Fruit fly (Drosophila melanogaster) whole organism, embryonic: ENCODE data around the gene dsd.

Experiments
- Abd-B ChIP-seq: fragments of 200-800 bp; sonication (Bioruptor generic); optimal IDR thresholded peaks from 2 replicates; lab custom pipeline; 2018; ENCODE audit warnings: missing biosample characterization, mild to moderate bottlenecking, missing genetic modification characterization, moderate library complexity
- C15 ChIP-seq: fragments of 200-800 bp; sonication (Bioruptor generic); IDR thresholded peaks from 3 replicates; pipeline ENCODE4 v1.3.6; 2022; ENCODE audit warnings: missing biosample characterization, missing genetic modification characterization
- CG11695 ChIP-seq: fragments of 200-800 bp; sonication (Bioruptor generic); IDR thresholded peaks from 3 replicates; pipeline ENCODE4 v1.3.6; 2022; ENCODE audit warnings: missing biosample characterization, missing genetic modification characterization
- CG11696 ChIP-seq: fragments of 200-800 bp; sonication (Bioruptor generic); IDR thresholded peaks from 2 replicates; pipeline ENCODE4 v1.3.6; 2022; ENCODE audit warnings: missing biosample characterization, missing genetic modification characterization
- CG12071 ChIP-seq: fragments of 200-800 bp; sonication (Bioruptor generic); optimal IDR thresholded peaks from 3 replicates; lab custom pipeline; 2018; ENCODE audit warnings: missing biosample characterization, mild to moderate bottlenecking, missing genetic modification characterization
- CG13624 ChIP-seq: fragments of 200-800 bp; sonication (Bioruptor generic); optimal IDR thresholded peaks from 2 replicates; lab custom pipeline; 2016; ENCODE audit warnings: missing biosample characterization, missing genetic modification characterization
- CG16863 ChIP-seq: fragments of 200-800 bp; sonication (Bioruptor generic); optimal IDR thresholded peaks from 3 replicates; lab custom pipeline; 2016; ENCODE audit warnings: missing biosample characterization, missing genetic modification characterization
- CG18262 ChIP-seq: fragments of 200-800 bp; optimal IDR thresholded peaks from 3 replicates; lab custom pipeline; 2019; ENCODE audit warnings: missing biosample characterization, mild to moderate bottlenecking, missing genetic modification characterization, moderate library complexity
- CG2116 ChIP-seq: fragments of 200-800 bp; sonication (Bioruptor generic); optimal IDR thresholded peaks from 3 replicates; lab custom pipeline; 2018; ENCODE audit warnings: missing biosample characterization, mild to moderate bottlenecking, missing genetic modification characterization
- CG2889 ChIP-seq: fragments of 200-800 bp; sonication (Bioruptor generic); IDR thresholded peaks from 3 replicates; pipeline ENCODE4 v1.3.6; 2022; ENCODE audit warnings: missing biosample characterization, missing genetic modification characterization
- CG32532 ChIP-seq: fragments of 200-800 bp; sonication (Bioruptor generic); IDR thresholded peaks from 2 replicates; pipeline ENCODE4 v1.3.6; 2022; ENCODE audit warnings: missing biosample characterization, missing genetic modification characterization
- CG34224 ChIP-seq: fragments of 200-800 bp; sonication (Bioruptor generic); IDR thresholded peaks from 3 replicates; pipeline ENCODE4 v1.3.6; 2022; ENCODE audit warnings: missing biosample characterization, missing genetic modification characterization; ENCODE audit not compliant: partially characterized antibody
- CG3838 ChIP-seq: fragments of 200-800 bp; sonication (Bioruptor generic); optimal IDR thresholded peaks from 3 replicates; lab custom pipeline; 2016; ENCODE audit warnings: missing biosample characterization, missing genetic modification characterization
- CG3847 ChIP-seq: fragments of 200-800 bp; sonication (Bioruptor generic); IDR thresholded peaks from 2 replicates; pipeline ENCODE4 v1.3.6; 2022; ENCODE audit warnings: missing biosample characterization, missing genetic modification characterization
- CG6791 ChIP-seq: fragments of 200-800 bp; sonication (Bioruptor generic); IDR thresholded peaks from 3 replicates; pipeline ENCODE4 v1.3.6; 2022; ENCODE audit warnings: missing biosample characterization, missing genetic modification characterization; ENCODE audit not compliant: partially characterized antibody
- CG7987 ChIP-seq: fragments of 200-800 bp; sonication (Bioruptor generic); optimal IDR thresholded peaks from 2 replicates; lab custom pipeline; 2018; ENCODE audit warnings: missing biosample characterization, mild to moderate bottlenecking, missing genetic modification characterization, moderate library complexity
- CoRest ChIP-seq: fragments of 200-800 bp; sonication (Bioruptor generic); optimal IDR thresholded peaks from 3 replicates; lab custom pipeline; 2018; ENCODE audit warnings: missing biosample characterization, mild to moderate bottlenecking, missing genetic modification characterization, moderate library complexity
- CrebB ChIP-seq: fragments of 200-800 bp; sonication (Bioruptor generic); optimal IDR thresholded peaks from 3 replicates; lab custom pipeline; 2018; ENCODE audit warnings: missing biosample characterization, mild to moderate bottlenecking, missing genetic modification characterization
- Dip3 ChIP-seq: fragments of 200-800 bp; sonication (Bioruptor generic); optimal IDR thresholded peaks from 3 replicates; lab custom pipeline; 2016; ENCODE audit warnings: missing biosample characterization, missing genetic modification characterization
- Eip74EF ChIP-seq, 2 experiments: fragments of 200-800 bp in 1 of 2; fragments of >200 bp in 1 of 2; sonication (Bioruptor generic) in 1 of 2; optimal IDR thresholded peaks; 2 replicates each; lab custom pipeline; 2017 to 2019; ENCODE audit warnings: missing biosample characterization in 2 of 2, missing genetic modification characterization in 2 of 2, mild to moderate bottlenecking in 1 of 2, moderate library complexity in 1 of 2
- Fer1 ChIP-seq: fragments of 200-800 bp; sonication (Bioruptor generic); optimal IDR thresholded peaks from 2 replicates; lab custom pipeline; 2017; ENCODE audit warnings: missing biosample characterization, mild to moderate bottlenecking, missing genetic modification characterization
- Gsc ChIP-seq: fragments of 200-800 bp; sonication (Bioruptor generic); IDR thresholded peaks from 2 replicates; pipeline ENCODE4 v1.3.6; 2022; ENCODE audit warnings: missing biosample characterization, missing genetic modification characterization
- H15 ChIP-seq: fragments of 200-800 bp; sonication (Bioruptor generic); IDR thresholded peaks from 3 replicates; pipeline ENCODE4 v1.3.6; 2022; ENCODE audit warnings: missing biosample characterization, missing genetic modification characterization
- H2.0 ChIP-seq: fragments of 200-800 bp; sonication (Bioruptor generic); IDR thresholded peaks from 2 replicates; pipeline ENCODE4 v1.3.6; 2022; ENCODE audit warnings: missing biosample characterization, missing genetic modification characterization
- HLH4C ChIP-seq: fragments of 200-800 bp; sonication (Bioruptor generic); IDR thresholded peaks from 3 replicates; pipeline ENCODE4 v1.3.6; 2022; ENCODE audit warnings: missing biosample characterization, missing genetic modification characterization; ENCODE audit not compliant: partially characterized antibody
- Hey ChIP-seq: fragments of 200-800 bp; sonication (Bioruptor generic); optimal IDR thresholded peaks from 3 replicates; lab custom pipeline; 2018; ENCODE audit warnings: missing biosample characterization, mild to moderate bottlenecking, missing genetic modification characterization
- HmgD ChIP-seq: fragments of 200-800 bp; sonication (Bioruptor generic); optimal IDR thresholded peaks from 3 replicates; lab custom pipeline; 2016; ENCODE audit warnings: missing biosample characterization, missing genetic modification characterization
- Hmr ChIP-seq: fragments of 200-800 bp; sonication (Bioruptor generic); optimal IDR thresholded peaks from 3 replicates; lab custom pipeline; 2017; ENCODE audit warnings: mild to moderate bottlenecking, missing biosample characterization, missing genetic modification reagents, missing genetic modification characterization
- Lhr ChIP-seq: fragments of 200-800 bp; sonication (Bioruptor generic); optimal IDR thresholded peaks from 3 replicates; lab custom pipeline; 2017; ENCODE audit warnings: mild to moderate bottlenecking, missing biosample characterization, missing genetic modification reagents, missing genetic modification characterization
- Myb ChIP-seq: fragments of 200-800 bp; sonication (Bioruptor generic); optimal IDR thresholded peaks from 2 replicates; lab custom pipeline; 2016; ENCODE audit warnings: missing biosample characterization, missing genetic modification characterization
- az2 ChIP-seq: fragments of 200-800 bp; sonication (Bioruptor generic); optimal IDR thresholded peaks from 3 replicates; lab custom pipeline; 2016; ENCODE audit warnings: missing biosample characterization, missing genetic modification characterization
- br ChIP-seq: fragments of >200 bp; optimal IDR thresholded peaks from 2 replicates; lab custom pipeline; 2017
- chif ChIP-seq, 2 experiments: fragments of 200-800 bp; sonication (Bioruptor generic); optimal IDR thresholded peaks; 3 replicates each; lab custom pipeline; 2016; ENCODE audit warnings: missing biosample characterization in 2 of 2, missing genetic modification characterization in 2 of 2
- chinmo ChIP-seq: fragments of 200-800 bp; sonication (Bioruptor generic); IDR thresholded peaks from 4 replicates; pipeline ENCODE4 v1.3.6; 2022; ENCODE audit warnings: missing biosample characterization, missing genetic modification characterization; ENCODE audit not compliant: partially characterized antibody
- ci ChIP-seq: fragments of 200-800 bp; sonication (Bioruptor generic); IDR thresholded peaks from 3 replicates; pipeline ENCODE4 v1.3.6; 2022; ENCODE audit warnings: missing biosample characterization, missing genetic modification characterization
- crp ChIP-seq, 2 experiments: fragments of 200-800 bp; sonication (Bioruptor generic); optimal IDR thresholded peaks; 2 replicates in 1 of 2; 3 replicates in 1 of 2; lab custom pipeline; 2017; ENCODE audit warnings: missing biosample characterization in 2 of 2, missing genetic modification characterization in 2 of 2, mild to moderate bottlenecking in 1 of 2, moderate library complexity in 1 of 2
- fd96Cb ChIP-seq: fragments of 200-800 bp; sonication (Bioruptor generic); optimal IDR thresholded peaks from 2 replicates; lab custom pipeline; 2018; ENCODE audit warnings: missing biosample characterization, mild to moderate bottlenecking, missing genetic modification characterization, moderate library complexity
- kni ChIP-seq: fragments of 200-800 bp; sonication (Bioruptor generic); optimal IDR thresholded peaks from 3 replicates; lab custom pipeline; 2017; ENCODE audit warnings: mild to moderate bottlenecking, missing biosample characterization, missing genetic modification reagents, missing genetic modification characterization
- lbe ChIP-seq: fragments of 200-800 bp; sonication (Bioruptor generic); optimal IDR thresholded peaks from 2 replicates; lab custom pipeline; 2016; ENCODE audit warnings: missing biosample characterization, mild to moderate bottlenecking, missing genetic modification characterization
- nerfin-1 ChIP-seq: fragments of 200-800 bp; sonication (Bioruptor generic); optimal IDR thresholded peaks from 3 replicates; lab custom pipeline; 2019; ENCODE audit warnings: missing biosample characterization, mild to moderate bottlenecking, missing genetic modification characterization, moderate library complexity
- org-1 ChIP-seq: fragments of 200-800 bp; sonication (Bioruptor generic); optimal IDR thresholded peaks from 2 replicates; lab custom pipeline; 2017; ENCODE audit warnings: missing biosample characterization, missing genetic modification characterization
- pfk ChIP-seq: fragments of 200-800 bp; sonication (Bioruptor generic); optimal IDR thresholded peaks from 2 replicates; lab custom pipeline; 2018; ENCODE audit warnings: missing biosample characterization, mild to moderate bottlenecking, missing genetic modification characterization, moderate library complexity
- pita ChIP-seq: fragments of 200-800 bp; sonication (Bioruptor generic); optimal IDR thresholded peaks from 2 replicates; lab custom pipeline; 2017; ENCODE audit warnings: missing biosample characterization, mild to moderate bottlenecking, missing genetic modification characterization
- pzg ChIP-seq: fragments of 200-800 bp; sonication (Bioruptor generic); optimal IDR thresholded peaks from 3 replicates; lab custom pipeline; 2018; ENCODE audit warnings: missing biosample characterization, mild to moderate bottlenecking, missing genetic modification characterization, moderate library complexity
- sens-2 ChIP-seq: fragments of 200-800 bp; sonication (Bioruptor generic); IDR thresholded peaks from 2 replicates; pipeline ENCODE4 v1.3.6; 2022; ENCODE audit warnings: missing biosample characterization, missing genetic modification characterization
- sob ChIP-seq: fragments of 200-800 bp; sonication (Bioruptor generic); IDR thresholded peaks from 2 replicates; pipeline ENCODE4 v1.3.6; 2022; ENCODE audit warnings: missing biosample characterization, missing genetic modification characterization
- stc ChIP-seq: fragments of 200-800 bp; sonication (Bioruptor generic); IDR thresholded peaks from 2 replicates; pipeline ENCODE4 v1.3.6; 2022; ENCODE audit warnings: missing biosample characterization, missing genetic modification characterization
- tgo ChIP-seq: fragments of 200-800 bp; sonication (Bioruptor generic); IDR thresholded peaks from 3 replicates; pipeline ENCODE4 v1.3.6; 2022; ENCODE audit warnings: missing biosample characterization, missing genetic modification characterization

dsd gene

DNA sequence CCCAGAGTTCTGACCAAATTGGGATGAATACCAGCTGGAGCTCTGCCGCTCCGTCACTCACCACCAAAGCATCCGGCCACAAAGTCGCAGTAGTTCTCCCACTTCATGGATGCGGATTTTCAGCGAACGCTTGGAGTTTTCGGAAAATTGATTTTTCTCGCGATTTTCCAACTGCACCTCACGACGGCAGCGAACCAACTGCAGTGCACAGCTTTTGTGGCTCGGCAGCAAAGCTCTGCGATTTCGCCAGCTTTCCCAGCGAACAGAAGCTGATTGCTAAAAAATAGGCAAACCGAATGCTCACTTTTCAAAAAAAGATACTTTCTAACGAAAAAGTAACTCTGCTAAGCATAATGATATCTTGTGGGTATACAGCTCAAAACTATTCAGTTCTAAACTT is 46.1 kb downstream of the dsd start, which contains the start of gene CG5646 (continued):
- TF ChIP-seq Hmr (GFP tag; lab: Kevin White, UChicago) (no peak), br (lab: Kevin White, UChicago) (no peak), CG11696 (GFP tag; lab: Robert Waterston, UW) (no peak), tgo (no peak), Myb (GFP tag; lab: Kevin White, UChicago) (peak; percentile 63), CoRest (tag; lab: Kevin White, UChicago) (no peak)
- TF ChIP-seq, all 482 proteins: peak for 18

DNA sequence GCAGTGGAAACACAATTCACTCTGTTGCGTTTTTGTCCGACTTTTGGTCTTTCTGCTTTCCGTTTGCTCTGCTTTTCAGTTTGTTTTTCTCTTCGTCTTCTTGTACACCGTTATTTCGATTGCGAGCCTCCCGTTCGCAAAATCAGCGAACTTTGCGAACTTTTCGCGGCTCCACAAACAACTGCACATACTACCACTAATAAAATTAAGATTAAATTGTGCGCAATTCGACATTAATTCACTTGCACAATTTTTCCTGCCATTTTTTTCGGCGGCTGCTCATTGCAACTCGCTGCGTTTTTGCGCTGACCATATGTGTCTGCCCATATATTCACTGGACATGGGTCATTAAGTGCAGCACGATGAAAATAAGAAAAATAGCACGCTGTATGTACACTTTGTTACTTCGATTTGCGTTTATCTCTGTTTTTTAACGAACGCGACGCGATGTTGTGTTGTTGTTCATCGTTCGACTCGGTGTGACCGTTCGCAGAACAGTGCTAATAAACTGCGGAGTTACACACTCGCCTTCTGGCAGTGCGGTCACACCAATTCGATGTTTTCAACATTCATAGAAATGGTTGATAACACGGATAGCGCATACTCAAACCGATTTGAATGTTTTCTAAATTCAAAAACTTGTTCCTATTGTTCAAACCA is 48.4 kb downstream of the dsd start, which contains the start of gene Klp98A:
TSS of gene Klp98A (minus strand) at position 486 of the 660 bp plus-strand sequence.
- TF ChIP-seq lbe (GFP tag; lab: Kevin White, UChicago), result no peak
- no peak for TF ChIP-seq Eip74EF (GFP tag; optimal IDR thresholded peaks at IDR 0.05; lab: Kevin White, UChicago)
- TF ChIP-seq pzg (GFP tag; lab: Kevin White, UChicago), result peak; percentile 95
- no peak for TF ChIP-seq Hey (tag; lab: Kevin White, UChicago)
- no peak; the same call in 1 of the 2 replicates for TF ChIP-seq stc (GFP tag; lab: Robert Waterston, UW)
- TF ChIP-seq CG7987 (GFP tag; lab: Kevin White, UChicago), result peak; percentile 41
- TF ChIP-seq HLH4C (GFP tag; lab: Robert Waterston, UW), result no peak
- no peak for TF ChIP-seq az2
- TF ChIP-seq chif (GFP tag; optimal IDR thresholded peaks at IDR 0.05; lab: Kevin White, UChicago), result no peak
- TF ChIP-seq Dip3, result no peak
- TF ChIP-seq CG3838 (GFP tag; lab: Kevin White, UChicago), result peak; percentile 43
- TF ChIP-seq Abd-B (GFP tag; lab: Kevin White, UChicago), result no peak
- peak; percentile 55 for TF ChIP-seq HmgD (GFP tag; lab: Kevin White, UChicago)
- peak; percentile 84 for TF ChIP-seq pita (GFP tag; lab: Kevin White, UChicago)
- TF ChIP-seq chinmo (GFP tag; lab: Robert Waterston, UW), result 0 out of 4 replicates have a peak, but pooled peaks have one; percentile 63
- TF ChIP-seq CG13624 (GFP tag; lab: Kevin White, UChicago), result peak; percentile 70
- peak; percentile 37; the same call in 1 of the 2 replicates for TF ChIP-seq CG3847 (GFP tag; lab: Robert Waterston, UW)
- no peak for TF ChIP-seq nerfin-1
- no peak for TF ChIP-seq Gsc (GFP tag; lab: Robert Waterston, UW)
- no peak for TF ChIP-seq CG2889 (GFP tag; lab: Robert Waterston, UW)
- TF ChIP-seq ci (GFP tag; lab: Robert Waterston, UW), result peak; percentile 32; the same call in 1 of the 3 replicates
- no peak for TF ChIP-seq crp (GFP tag; optimal IDR thresholded peaks at IDR 0.05; lab: Kevin White, UChicago)
- TF ChIP-seq CG2116 (GFP tag; lab: Kevin White, UChicago), result peak; percentile 39
- no peak for TF ChIP-seq CG32532
- no peak for TF ChIP-seq fd96Cb (tag; lab: Kevin White, UChicago)
- peak; percentile 29 for TF ChIP-seq kni
- no peak for TF ChIP-seq CG6791
- peak; percentile 82 for TF ChIP-seq Lhr (GFP tag; lab: Kevin White, UChicago)
- TF ChIP-seq sob, result no peak
- TF ChIP-seq C15 (GFP tag; lab: Robert Waterston, UW), result no peak
- no peak for TF ChIP-seq CG11695 (GFP tag; lab: Robert Waterston, UW)
- no peak for TF ChIP-seq sens-2 (GFP tag; lab: Robert Waterston, UW)
- TF ChIP-seq CG16863, result no peak
- no peak; the same call in 2 of the 3 replicates for TF ChIP-seq CG34224
- TF ChIP-seq H2.0, result no peak
- TF ChIP-seq pfk (GFP tag; lab: Kevin White, UChicago), result no peak
- no peak for TF ChIP-seq org-1 (GFP tag; lab: Kevin White, UChicago)
- TF ChIP-seq CrebB (tag; lab: Kevin White, UChicago), result peak; percentile 41
- TF ChIP-seq CG18262 (tag; lab: Kevin White, UChicago), result no peak
- TF ChIP-seq H15, result no peak
- TF ChIP-seq Fer1 (GFP tag; lab: Kevin White, UChicago), result peak; percentile 37
- TF ChIP-seq CG12071 (GFP tag; lab: Kevin White, UChicago), result no peak
